Fruit fly (Drosophila melanogaster): ENCODE data around the gene CG43965.

The CG43965 gene

DNA sequence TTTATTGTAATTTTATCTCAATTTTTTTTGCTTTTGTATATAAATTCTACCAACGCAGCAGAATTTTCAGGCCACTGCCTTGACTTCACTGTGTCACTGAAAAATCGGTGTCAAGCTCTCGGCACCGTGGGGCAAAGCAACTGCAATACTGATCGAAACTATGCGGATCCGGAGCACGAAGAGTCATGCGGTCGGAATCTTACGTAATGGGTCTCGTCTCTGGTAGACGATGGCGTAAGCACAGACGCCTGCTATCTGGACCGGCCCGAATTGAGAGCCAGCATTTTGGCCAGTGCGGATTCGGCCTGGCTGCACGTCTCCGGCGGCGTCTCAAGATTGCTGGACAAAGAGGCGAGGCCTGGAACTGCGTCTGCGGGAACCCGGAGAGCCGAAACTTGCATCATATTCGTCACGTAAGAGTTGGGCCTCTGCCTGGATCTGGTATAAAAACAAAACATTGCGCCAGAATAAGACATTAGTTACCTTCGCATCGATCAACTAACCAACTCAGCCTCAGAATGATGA is 805 bp upstream of the CG43965 start, which contains the start of gene Cp18:
Gene Cp18, plus strand, starts transcription at position 475 of the 525 bp plus-strand sequence.
- TF ChIP-seq sage (GFP tag; optimal IDR thresholded peaks at IDR 0.05) = no peak
- TF ChIP-seq Hr83 (GFP tag; optimal IDR thresholded peaks at IDR 0.05; ENCODE audit: poor library complexity, severe bottlenecking) = no peak
- TF ChIP-seq tai (GFP tag; optimal IDR thresholded peaks at IDR 0.05) = no peak
- TF ChIP-seq jim (GFP tag; optimal IDR thresholded peaks at IDR 0.05) = no peak
- no peak for TF ChIP-seq h (GFP tag; optimal IDR thresholded peaks at IDR 0.05)
- no peak for TF ChIP-seq sv (GFP tag; optimal IDR thresholded peaks at IDR 0.05)
- TF ChIP-seq foxo (GFP tag; optimal IDR thresholded peaks at IDR 0.05) = no peak

DNA sequence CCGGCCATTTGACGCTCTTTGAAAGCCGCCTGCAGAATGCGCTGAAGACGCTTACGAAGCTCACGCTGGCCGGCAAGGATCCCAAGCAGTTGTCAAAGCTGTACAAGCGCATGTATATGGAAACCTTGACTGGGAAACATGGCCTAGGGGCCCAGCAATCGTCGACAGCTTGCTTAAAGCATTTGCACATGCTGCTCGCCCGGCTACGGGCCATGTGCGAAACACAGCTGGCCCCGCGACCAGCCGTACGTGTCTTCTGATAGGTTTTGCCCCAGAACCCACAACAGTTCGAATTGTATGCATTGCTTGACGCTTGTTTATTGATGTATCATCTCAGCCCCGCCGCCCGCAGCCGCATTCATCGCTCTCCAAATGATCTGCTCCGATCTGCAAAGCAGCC is 322 bp downstream of the CG43965 start:
- TF ChIP-seq jim (GFP tag; optimal IDR thresholded peaks at IDR 0.05) (no peak), dmrt93B (GFP tag; optimal IDR thresholded peaks at IDR 0.05) (no peak), brk (GFP tag; optimal IDR thresholded peaks at IDR 0.05) (no peak), CrebA (GFP tag; optimal IDR thresholded peaks at IDR 0.05; ENCODE audit: borderline replicate concordance) (no peak), Vsx2 (GFP tag; optimal IDR thresholded peaks at IDR 0.05; ENCODE audit: partially characterized antibody) (no peak), Rel (GFP tag; optimal IDR thresholded peaks at IDR 0.05) (no peak), Rel (tag; optimal IDR thresholded peaks at IDR 0.05) (no peak), dl (GFP tag; optimal IDR thresholded peaks at IDR 0.05; ENCODE audit: insufficient read depth in 1 of 2, partially characterized antibody in 2 of 2) (no peak), tai (GFP tag; optimal IDR thresholded peaks at IDR 0.05) (no peak), GATAd (GFP tag; optimal IDR thresholded peaks at IDR 0.05) (no peak), CG32264 (GFP tag; optimal IDR thresholded peaks at IDR 0.05) (no peak)

DNA sequence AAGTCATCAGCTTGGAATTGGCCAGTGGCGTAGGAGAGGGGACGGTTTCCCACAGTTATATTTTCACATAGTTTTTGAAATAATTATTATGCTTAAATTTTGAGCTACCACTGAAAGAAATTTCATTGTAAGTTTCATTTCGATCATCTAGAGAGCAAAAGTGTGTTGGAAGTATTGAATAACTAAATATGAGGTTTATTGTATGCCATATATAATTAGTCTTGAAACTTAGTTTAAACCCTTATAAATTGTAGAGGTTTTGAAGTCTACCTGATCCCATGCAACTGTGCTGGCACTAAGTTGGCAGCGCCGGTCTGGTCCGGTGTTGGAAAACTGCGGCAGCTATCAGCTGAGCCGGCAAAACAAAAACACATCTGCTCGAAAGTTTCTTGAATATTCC is 4.4 kb downstream of the CG43965 start, which contains the start of the genes CG32022 and CG6511:
Gene CG32022, minus strand, starts transcription at position 128 of the 400 bp plus-strand sequence.
Gene CG6511, plus strand, starts transcription at position 180 of the 400 bp plus-strand sequence.
- TF ChIP-seq tai (GFP tag; optimal IDR thresholded peaks at IDR 0.05) (no peak), CG32264 (GFP tag; optimal IDR thresholded peaks at IDR 0.05) (peak; percentile 92), sv (GFP tag; optimal IDR thresholded peaks at IDR 0.05) (peak; percentile 97), CrebA (GFP tag; optimal IDR thresholded peaks at IDR 0.05; ENCODE audit: borderline replicate concordance) (peak; percentile 83), fru (GFP tag; optimal IDR thresholded peaks at IDR 0.05) (peak; percentile 98), Dif (GFP tag; optimal IDR thresholded peaks at IDR 0.05; ENCODE audit: partially characterized antibody) (no peak), HLH106 (tag; optimal IDR thresholded peaks at IDR 0.05) (peak; percentile 99), Vsx2 (GFP tag; optimal IDR thresholded peaks at IDR 0.05; ENCODE audit: partially characterized antibody) (no peak), Dfd (GFP tag; optimal IDR thresholded peaks at IDR 0.05) (no peak), brk (GFP tag; optimal IDR thresholded peaks at IDR 0.05) (no peak), sage (GFP tag; optimal IDR thresholded peaks at IDR 0.05) (peak; percentile 89), pan (optimal IDR thresholded peaks at IDR 0.05) (no peak), rgr (GFP tag; optimal IDR thresholded peaks at IDR 0.05) (peak; percentile 98), jim (GFP tag; optimal IDR thresholded peaks at IDR 0.05) (no peak), dl (GFP tag; optimal IDR thresholded peaks at IDR 0.05; ENCODE audit: insufficient read depth in 1 of 2, partially characterized antibody in 2 of 2) (no peak), br (GFP tag; optimal IDR thresholded peaks at IDR 0.05) (peak; percentile 98), Hnf4 (GFP tag; optimal IDR thresholded peaks at IDR 0.05) (peak; percentile 97), Mio (GFP tag; optimal IDR thresholded peaks at IDR 0.05) (peak; percentile 85), dsf (GFP tag; optimal IDR thresholded peaks at IDR 0.05; ENCODE audit: borderline replicate concordance) (peak; percentile 92), Sp1 (GFP tag; optimal IDR thresholded peaks at IDR 0.05) (peak; percentile 98), OdsH (GFP tag; optimal IDR thresholded peaks at IDR 0.05) (peak; percentile 97), lola (GFP tag; optimal IDR thresholded peaks at IDR 0.05) (no peak), Myc (optimal IDR thresholded peaks at IDR 0.05) (peak; percentile 59), Jra (GFP tag; optimal IDR thresholded peaks at IDR 0.05) (peak; percentile 97), GATAd (GFP tag; optimal IDR thresholded peaks at IDR 0.05) (peak; percentile 90), CG9705 (GFP tag; optimal IDR thresholded peaks at IDR 0.05) (peak; percentile 98), N (GFP tag; optimal IDR thresholded peaks at IDR 0.05) (no peak), ey (GFP tag; optimal IDR thresholded peaks at IDR 0.05) (peak; percentile 98), h (GFP tag; optimal IDR thresholded peaks at IDR 0.05) (peak; percentile 98), Hr78 (GFP tag; optimal IDR thresholded peaks at IDR 0.05) (no peak), Hr83 (GFP tag; optimal IDR thresholded peaks at IDR 0.05; ENCODE audit: poor library complexity, severe bottlenecking) (no peak), usp (GFP tag; optimal IDR thresholded peaks at IDR 0.05) (no peak), foxo (GFP tag; optimal IDR thresholded peaks at IDR 0.05) (peak; percentile 79 to 99), Rel (GFP tag; optimal IDR thresholded peaks at IDR 0.05) (peak; percentile 59), Rel (tag; optimal IDR thresholded peaks at IDR 0.05) (peak; percentile 87), psq (GFP tag; optimal IDR thresholded peaks at IDR 0.05) (peak; percentile 95), Abd-B (GFP tag; optimal IDR thresholded peaks at IDR 0.05) (no peak), dmrt93B (GFP tag; optimal IDR thresholded peaks at IDR 0.05) (peak; percentile 99), woc (GFP tag; optimal IDR thresholded peaks at IDR 0.05) (peak; percentile 95)
